Worm (Caenorhabditis elegans) whole organism, late embryonic: ENCODE results near the gene srd-32.

Experiments used
- F13H6.1 ChIP-seq: sonication (generic microtip); optimal IDR thresholded peaks from 2 replicates; lab custom pipeline; 2016; ENCODE audit warnings: missing genetic modification characterization, missing compliant biosample characterization
- ahr-1 ChIP-seq: sonication (generic microtip); optimal IDR thresholded peaks from 2 replicates; lab custom pipeline; 2016; ENCODE audit warnings: missing genetic modification characterization, missing compliant biosample characterization
- ceh-6 ChIP-seq: fragments of 200-800 bp; sonication (Bioruptor generic); optimal IDR thresholded peaks from 2 replicates; lab custom pipeline; 2018; ENCODE audit warnings: mild to moderate bottlenecking, missing genetic modification characterization, missing compliant biosample characterization
- dmd-4 ChIP-seq: sonication (generic microtip); optimal IDR thresholded peaks from 2 replicates; lab custom pipeline; 2016; ENCODE audit warnings: borderline replicate concordance, missing genetic modification characterization, missing compliant biosample characterization
- elt-2 ChIP-seq: sonication (generic microtip); optimal IDR thresholded peaks from 2 replicates; lab custom pipeline; 2016; ENCODE audit warnings: missing genetic modification reagents, missing genetic modification characterization, missing compliant biosample characterization
- mec-3 ChIP-seq: sonication (generic microtip); optimal IDR thresholded peaks from 2 replicates; lab custom pipeline; 2016; ENCODE audit warnings: borderline replicate concordance, missing genetic modification characterization, missing compliant biosample characterization
- tbx-2 ChIP-seq: sonication (generic microtip); optimal IDR thresholded peaks from 2 replicates; lab custom pipeline; 2016; ENCODE audit warnings: missing genetic modification characterization, missing compliant biosample characterization

ce11 chrV:4905953-4906352 lies 40.5 kb downstream of the srd-32 start, which contains the start of gene ugt-14:
- no peak for TF ChIP-seq dmd-4
- TF ChIP-seq ceh-6 (GFP tag; lab: Kevin White, UChicago): no peak
- TF ChIP-seq tbx-2 (tag; lab: Kevin White, UChicago): no peak
- TF ChIP-seq F13H6.1 (tag; lab: Kevin White, UChicago): no peak
- no peak for TF ChIP-seq ahr-1 (tag; lab: Kevin White, UChicago)
- no peak for TF ChIP-seq mec-3 (tag; lab: Kevin White, UChicago)
- no peak for TF ChIP-seq elt-2 (tag; lab: Kevin White, UChicago)
